Worm (Caenorhabditis elegans): ENCODE measurements around the gene F16B4.2.

ce11 chrV:1631717-1632116, 30.9 kb downstream of the F16B4.2 start, which contains the start of gene irld-17:
- TF ChIP-seq elt-3 (tag; optimal IDR thresholded peaks at IDR 0.05) (no peak), egl-27 (tag; optimal IDR thresholded peaks at IDR 0.05) (no peak), nhr-11 (tag; optimal IDR thresholded peaks at IDR 0.05) (no peak)

Measured in whole organism, L3 larva.